Fruit fly (Drosophila melanogaster) whole organism, embryonic: Measurements from ENCODE around the gene CG33986.

Experiments used
- ATbp ChIP-seq: fragments of 200-800 bp; sonication (Bioruptor generic); optimal IDR thresholded peaks from 2 replicates; lab custom pipeline; 2017; ENCODE audit warnings: missing biosample characterization, mild to moderate bottlenecking, missing genetic modification characterization, missing genetic modification reagents
- Adf1 ChIP-seq: fragments of 200-800 bp; sonication (Bioruptor generic); IDR thresholded peaks from 2 replicates; pipeline ENCODE4 v1.3.6; 2022; ENCODE audit warnings: missing biosample characterization, missing genetic modification characterization
- Antp ChIP-seq: fragments of 200-800 bp; sonication (Bioruptor generic); optimal IDR thresholded peaks from 3 replicates; lab custom pipeline; 2016; ENCODE audit warnings: missing biosample characterization, missing genetic modification characterization
- B-H1 ChIP-seq: fragments of 200-800 bp; sonication (Bioruptor generic); IDR thresholded peaks from 3 replicates; pipeline ENCODE4 v1.3.6; 2022; ENCODE audit warnings: missing biosample characterization, missing genetic modification characterization
- CG10209 ChIP-seq: fragments of 200-800 bp; sonication (Bioruptor generic); optimal IDR thresholded peaks from 3 replicates; lab custom pipeline; 2017; ENCODE audit warnings: missing biosample characterization, mild to moderate bottlenecking, missing genetic modification characterization, missing genetic modification reagents
- CG10267 ChIP-seq: fragments of 200-800 bp; sonication (Bioruptor generic); optimal IDR thresholded peaks from 2 replicates; lab custom pipeline; 2018; ENCODE audit warnings: missing biosample characterization, mild to moderate bottlenecking, missing genetic modification characterization, moderate library complexity
- CG10431 ChIP-seq: fragments of 200-800 bp; sonication (Bioruptor generic); optimal IDR thresholded peaks from 3 replicates; lab custom pipeline; 2018; ENCODE audit warnings: missing biosample characterization, mild to moderate bottlenecking, missing genetic modification characterization
- CG12236 ChIP-seq: fragments of 200-800 bp; sonication (Bioruptor generic); optimal IDR thresholded peaks from 2 replicates; lab custom pipeline; 2016; ENCODE audit warnings: missing biosample characterization, missing genetic modification characterization
- CG13123 ChIP-seq: fragments of 200-800 bp; sonication (Bioruptor generic); optimal IDR thresholded peaks from 2 replicates; lab custom pipeline; 2016; ENCODE audit warnings: missing biosample characterization, missing genetic modification characterization
- CG13894 ChIP-seq: fragments of 200-800 bp; sonication (Bioruptor generic); optimal IDR thresholded peaks from 3 replicates; lab custom pipeline; 2018; ENCODE audit warnings: missing biosample characterization, mild to moderate bottlenecking, missing genetic modification characterization, moderate library complexity
- CG14050 ChIP-seq: fragments of 200-800 bp; sonication (Bioruptor generic); IDR thresholded peaks from 3 replicates; pipeline ENCODE4 v1.3.6; 2022; ENCODE audit warnings: missing biosample characterization, missing genetic modification characterization
- CG14965 ChIP-seq: fragments of 200-800 bp; sonication (Bioruptor generic); optimal IDR thresholded peaks from 2 replicates; lab custom pipeline; 2016; ENCODE audit warnings: missing biosample characterization, missing genetic modification characterization, borderline replicate concordance
- CG17385 ChIP-seq: fragments of 200-800 bp; sonication (Bioruptor generic); optimal IDR thresholded peaks from 3 replicates; lab custom pipeline; 2018; ENCODE audit warnings: missing biosample characterization, mild to moderate bottlenecking, missing genetic modification characterization
- CG17612 ChIP-seq: fragments of 200-800 bp; sonication (Bioruptor generic); IDR thresholded peaks from 2 replicates; pipeline ENCODE4 v1.3.6; 2022; ENCODE audit warnings: missing biosample characterization, missing genetic modification characterization
- CG1832 ChIP-seq: fragments of 200-800 bp; sonication (Bioruptor generic); optimal IDR thresholded peaks from 2 replicates; lab custom pipeline; 2017; ENCODE audit warnings: missing biosample characterization, mild to moderate bottlenecking, missing genetic modification characterization, inconsistent platforms
- CG2889 ChIP-seq: fragments of 200-800 bp; sonication (Bioruptor generic); IDR thresholded peaks from 3 replicates; pipeline ENCODE4 v1.3.6; 2022; ENCODE audit warnings: missing biosample characterization, missing genetic modification characterization
- CG3065 ChIP-seq: fragments of 200-800 bp; sonication (Bioruptor generic); optimal IDR thresholded peaks from 2 replicates; lab custom pipeline; 2016; ENCODE audit warnings: missing biosample characterization, missing genetic modification characterization
- CG31388 ChIP-seq: fragments of 200-800 bp; sonication (Bioruptor generic); optimal IDR thresholded peaks from 2 replicates; lab custom pipeline; 2016; ENCODE audit warnings: missing biosample characterization, missing genetic modification characterization
- CG3838 ChIP-seq: fragments of 200-800 bp; sonication (Bioruptor generic); optimal IDR thresholded peaks from 3 replicates; lab custom pipeline; 2016; ENCODE audit warnings: missing biosample characterization, missing genetic modification characterization
- CG3995 ChIP-seq: fragments of 200-800 bp; sonication (Bioruptor generic); optimal IDR thresholded peaks from 3 replicates; lab custom pipeline; 2016; ENCODE audit warnings: missing biosample characterization, missing genetic modification characterization
- CG4360 ChIP-seq: fragments of 200-800 bp; sonication (Bioruptor generic); IDR thresholded peaks from 2 replicates; pipeline ENCODE4 v1.3.6; 2022; ENCODE audit warnings: missing biosample characterization, missing genetic modification characterization
- CG4617 ChIP-seq: fragments of 200-800 bp; sonication (Bioruptor generic); optimal IDR thresholded peaks from 3 replicates; lab custom pipeline; 2016; ENCODE audit warnings: missing biosample characterization, missing genetic modification characterization, borderline replicate concordance
- CG6813 ChIP-seq: fragments of 200-800 bp; sonication (Bioruptor generic); optimal IDR thresholded peaks from 2 replicates; lab custom pipeline; 2017; ENCODE audit warnings: missing biosample characterization, missing genetic modification characterization, mild to moderate bottlenecking, moderate library complexity, missing genetic modification reagents
- CG7372 ChIP-seq: fragments of 200-800 bp; sonication (Bioruptor generic); IDR thresholded peaks from 2 replicates; pipeline ENCODE4 v1.3.6; 2022; ENCODE audit warnings: missing biosample characterization, missing genetic modification characterization
- D19B ChIP-seq: fragments of 200-800 bp; sonication (Bioruptor generic); optimal IDR thresholded peaks from 2 replicates; lab custom pipeline; 2017; ENCODE audit warnings: missing biosample characterization, mild to moderate bottlenecking, missing genetic modification characterization
- Dbx ChIP-seq: fragments of 200-800 bp; sonication (Bioruptor generic); IDR thresholded peaks from 3 replicates; pipeline ENCODE4 v1.3.6; 2022; ENCODE audit warnings: missing biosample characterization, missing genetic modification characterization
- Dip2 ChIP-seq: fragments of 200-800 bp; sonication (Bioruptor generic); IDR thresholded peaks from 2 replicates; pipeline ENCODE4 v1.3.6; 2022; ENCODE audit warnings: missing biosample characterization, missing genetic modification characterization
- Hr51 ChIP-seq, 2 experiments: fragments of 200-800 bp; sonication (Bioruptor generic); optimal IDR thresholded peaks; 2 replicates in 1 of 2; 3 replicates in 1 of 2; lab custom pipeline; 2016 to 2018; ENCODE audit warnings: missing biosample characterization in 2 of 2, missing genetic modification characterization in 2 of 2, mild to moderate bottlenecking in 1 of 2, moderate library complexity in 1 of 2
- Meics ChIP-seq: fragments of 200-800 bp; sonication (Bioruptor generic); optimal IDR thresholded peaks from 2 replicates; lab custom pipeline; 2017; ENCODE audit warnings: missing biosample characterization, mild to moderate bottlenecking, missing genetic modification characterization
- Poxn ChIP-seq: fragments of 200-800 bp; sonication (Bioruptor generic); IDR thresholded peaks from 2 replicates; pipeline ENCODE4 v1.3.6; 2022; ENCODE audit warnings: missing biosample characterization, missing genetic modification characterization
- Ravus ChIP-seq: fragments of 200-800 bp; sonication (Bioruptor generic); IDR thresholded peaks from 2 replicates; pipeline ENCODE4 v1.3.6; 2022; ENCODE audit warnings: missing biosample characterization, missing genetic modification characterization
- Sry-δ ChIP-seq: fragments of 200-800 bp; sonication (Bioruptor generic); optimal IDR thresholded peaks from 2 replicates; lab custom pipeline; 2016; ENCODE audit warnings: missing biosample characterization, missing genetic modification characterization
- Ssrp ChIP-seq: fragments of 200-800 bp; sonication (Bioruptor generic); optimal IDR thresholded peaks from 2 replicates; lab custom pipeline; 2018; ENCODE audit warnings: missing biosample characterization, mild to moderate bottlenecking, missing genetic modification characterization, moderate library complexity
- bsh ChIP-seq, 2 experiments: fragments of 200-800 bp; sonication (Bioruptor generic); optimal IDR thresholded peaks; 2 replicates each; lab custom pipeline; 2017 to 2018; ENCODE audit warnings: mild to moderate bottlenecking in 2 of 2, missing biosample characterization in 2 of 2, missing genetic modification characterization in 2 of 2, moderate library complexity in 1 of 2
- cas ChIP-seq: fragments of 200-800 bp; sonication (Bioruptor generic); IDR thresholded peaks from 2 replicates; pipeline ENCODE4 v1.3.6; 2022; ENCODE audit warnings: missing biosample characterization, missing genetic modification characterization
- chm ChIP-seq: fragments of 200-800 bp; sonication (Bioruptor generic); IDR thresholded peaks from 2 replicates; pipeline ENCODE4 v1.3.6; 2022; ENCODE audit warnings: missing biosample characterization, missing genetic modification characterization
- croc ChIP-seq: fragments of 200-800 bp; sonication (Bioruptor generic); conservative IDR thresholded peaks from 3 replicates; pipeline ENCODE4 v1.3.6; 2022; ENCODE audit warnings: missing biosample characterization, missing genetic modification characterization
- dimm ChIP-seq: fragments of 200-800 bp; sonication (Bioruptor generic); IDR thresholded peaks from 2 replicates; pipeline ENCODE4 v1.3.6; 2022; ENCODE audit warnings: missing biosample characterization, missing genetic modification characterization
- dysf ChIP-seq: fragments of 200-800 bp; sonication (Bioruptor generic); IDR thresholded peaks from 3 replicates; pipeline ENCODE4 v1.3.6; 2022; ENCODE audit warnings: missing biosample characterization, missing genetic modification characterization
- en ChIP-seq: fragments of 200-800 bp; sonication (Bioruptor generic); optimal IDR thresholded peaks from 2 replicates; lab custom pipeline; 2016; ENCODE audit warnings: missing biosample characterization, missing genetic modification characterization
- eyg ChIP-seq: fragments of 200-800 bp; sonication (Bioruptor generic); optimal IDR thresholded peaks from 3 replicates; lab custom pipeline; 2016; ENCODE audit warnings: missing biosample characterization, missing genetic modification characterization
- fd64A ChIP-seq: fragments of 200-800 bp; sonication (Bioruptor generic); optimal IDR thresholded peaks from 3 replicates; lab custom pipeline; 2018; ENCODE audit warnings: missing biosample characterization, mild to moderate bottlenecking, missing genetic modification characterization
- gro ChIP-seq: fragments of 200-800 bp; sonication (Bioruptor generic); optimal IDR thresholded peaks from 2 replicates; lab custom pipeline; 2016; ENCODE audit warnings: missing biosample characterization, missing genetic modification characterization
- her ChIP-seq: fragments of 200-800 bp; sonication (Bioruptor generic); optimal IDR thresholded peaks from 2 replicates; lab custom pipeline; 2016; ENCODE audit warnings: missing biosample characterization, missing genetic modification characterization
- kah ChIP-seq: fragments of 200-800 bp; sonication (Bioruptor generic); optimal IDR thresholded peaks from 2 replicates; lab custom pipeline; 2018; ENCODE audit warnings: missing biosample characterization, mild to moderate bottlenecking, missing genetic modification characterization
- lola ChIP-seq, 3 experiments: fragments of >200 bp in 2 of 3; fragments of 200-800 bp in 1 of 3; sonication (Bioruptor generic) in 1 of 3; optimal IDR thresholded peaks; 2 replicates each; lab custom pipeline; 2017 to 2019; ENCODE audit warnings: missing biosample characterization in 3 of 3, missing genetic modification characterization in 3 of 3, mild to moderate bottlenecking in 1 of 3, moderate library complexity in 1 of 3
- onecut ChIP-seq: fragments of 200-800 bp; sonication (Bioruptor generic); IDR thresholded peaks from 2 replicates; pipeline ENCODE4 v1.3.6; 2022; ENCODE audit warnings: missing biosample characterization, missing genetic modification characterization
- pho ChIP-seq: fragments of 200-800 bp; sonication (Bioruptor generic); optimal IDR thresholded peaks from 2 replicates; lab custom pipeline; 2016; ENCODE audit warnings: missing biosample characterization, missing genetic modification characterization

The CG33986 gene

dm6 chr3L:15534274-15535227 is 9.5 kb upstream of the CG33986 start (continued):
- peak; percentile 99 for TF ChIP-seq D19B (GFP tag; lab: Kevin White, UChicago)
- TF ChIP-seq CG14050 (GFP tag; lab: Robert Waterston, UW) = no peak; the same call in 2 of the 3 replicates
- TF ChIP-seq CG7372 = peak; percentile 44; the same call in 1 of the 2 replicates
- no peak for TF ChIP-seq CG3065 (GFP tag; lab: Kevin White, UChicago)
- peak; percentile 65 for TF ChIP-seq Ssrp (tag; lab: Kevin White, UChicago)
- no peak for TF ChIP-seq chm (GFP tag; lab: Robert Waterston, UW)
- TF ChIP-seq Sry-δ (GFP tag; lab: Kevin White, UChicago) = no peak
- peak in 1 of 2 experiments; percentile 77 for TF ChIP-seq Hr51 (GFP tag; optimal IDR thresholded peaks at IDR 0.05; lab: Kevin White, UChicago)
- TF ChIP-seq CG14965 = no peak
- no peak for TF ChIP-seq CG2889 (GFP tag; lab: Robert Waterston, UW)
- no peak for TF ChIP-seq onecut
- TF ChIP-seq gro (GFP tag; lab: Kevin White, UChicago) = peak; percentile 48
- peak; percentile 54 for TF ChIP-seq CG10267 (tag; lab: Kevin White, UChicago)
- no peak for TF ChIP-seq dimm (GFP tag; lab: Robert Waterston, UW)
- TF ChIP-seq CG13123 (GFP tag; lab: Kevin White, UChicago) = no peak
- TF ChIP-seq Poxn = no peak
- peak; percentile 76 for TF ChIP-seq CG10209 (GFP tag; lab: Kevin White, UChicago)
- TF ChIP-seq CG4360 (GFP tag; lab: Robert Waterston, UW) = peak; percentile 50; the same call in 1 of the 2 replicates
- TF ChIP-seq CG1832 (GFP tag; lab: Kevin White, UChicago) = no peak
- no peak for TF ChIP-seq cas (GFP tag; lab: Robert Waterston, UW)
- TF ChIP-seq Meics = peak; percentile 67
- TF ChIP-seq eyg (GFP tag; lab: Kevin White, UChicago) = no peak
- TF ChIP-seq croc = no peak
- no peak; the same call in 2 of the 3 replicates for TF ChIP-seq B-H1 (GFP tag; lab: Robert Waterston, UW)
- TF ChIP-seq CG12236 (GFP tag; lab: Kevin White, UChicago) = peak; percentile 5
- no peak for TF ChIP-seq CG31388 (GFP tag; lab: Kevin White, UChicago)
- no peak for TF ChIP-seq CG6813 (GFP tag; lab: Kevin White, UChicago)
- peak in 1 of 3 experiments; percentile 83 for TF ChIP-seq lola (GFP tag; optimal IDR thresholded peaks at IDR 0.05; lab: Kevin White, UChicago)
- TF ChIP-seq ATbp (GFP tag; lab: Kevin White, UChicago) = peak; percentile 52
- peak; percentile 45 for TF ChIP-seq Antp (GFP tag; lab: Kevin White, UChicago)
- TF ChIP-seq kah (GFP tag; lab: Kevin White, UChicago) = no peak
- TF ChIP-seq CG13894 (tag; lab: Kevin White, UChicago) = peak; percentile 3
- peak; percentile 18 for TF ChIP-seq en
- no peak for TF ChIP-seq fd64A (GFP tag; lab: Kevin White, UChicago)
- TF ChIP-seq pho = peak; percentile 73
- peak; percentile 75 for TF ChIP-seq CG17385
- no peak for TF ChIP-seq CG3995 (GFP tag; lab: Kevin White, UChicago)
- peak; percentile 15 for TF ChIP-seq CG10431 (GFP tag; lab: Kevin White, UChicago)
- TF ChIP-seq dysf = 0 out of 3 replicates have a peak, but pooled peaks have one; percentile 37
- TF ChIP-seq Adf1 (GFP tag; lab: Robert Waterston, UW) = peak; percentile 73
- peak; percentile 5 for TF ChIP-seq CG4617 (GFP tag; lab: Kevin White, UChicago)
- TF ChIP-seq her = no peak
- TF ChIP-seq CG3838 (GFP tag; lab: Kevin White, UChicago) = no peak
- 0 out of 3 replicates have a peak, but pooled peaks have one; percentile 16 for TF ChIP-seq Dbx (GFP tag; lab: Robert Waterston, UW)
- no peak for TF ChIP-seq Ravus (GFP tag; lab: Robert Waterston, UW)
- TF ChIP-seq bsh (GFP tag; optimal IDR thresholded peaks at IDR 0.05; lab: Kevin White, UChicago) = peak; percentile 17 to 40
- TF ChIP-seq Dip2 (GFP tag; lab: Robert Waterston, UW) = no peak
- TF ChIP-seq CG17612 (GFP tag; lab: Robert Waterston, UW) = no peak
